Fruit fly (Drosophila melanogaster) Kc167 (cell line): Measurements from ENCODE around the gene ScsbetaA.

Experiments used
- insv ChIP-seq: fragments of >200 bp; optimal IDR thresholded peaks from 3 replicates; lab custom pipeline; 2018; ENCODE audit warnings: missing external identifiers
- psq ChIP-seq: fragments of >200 bp; optimal IDR thresholded peaks from 2 replicates; lab custom pipeline; 2017; ENCODE audit warnings: missing external identifiers

DNA sequence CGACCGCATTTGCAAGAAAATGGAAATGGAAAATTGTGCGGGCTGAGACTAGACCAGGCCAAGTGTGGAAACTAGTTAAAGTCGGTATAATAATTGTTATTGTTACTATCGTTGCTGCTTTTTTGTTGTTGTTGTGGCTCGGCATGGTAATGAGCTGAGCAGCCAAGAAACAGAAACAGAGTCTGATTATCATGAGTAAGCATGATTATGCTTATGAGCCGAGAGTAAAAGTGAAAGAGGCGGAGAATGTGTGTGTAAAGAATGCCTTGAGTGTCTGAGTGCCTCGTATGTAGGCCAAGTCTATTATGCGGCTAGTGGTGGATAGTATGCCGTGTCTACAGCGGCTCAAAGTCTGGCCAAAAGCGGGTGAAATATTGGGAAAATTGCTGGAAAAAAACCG, 32.2 kb downstream of the ScsbetaA start:
- TF ChIP-seq insv (lab: Kevin White, UChicago) (no peak), psq (lab: Kevin White, UChicago) (no peak)
